Worm (Caenorhabditis elegans) whole organism, L1 larva: ENCODE data around the gene tnc-2.
"Not testable (repeated sequence)": the region's sequence is repeated elsewhere in the genome, so short reads cannot be mapped to it uniquely, and the experiment has no call there.

Experiments
- C04F5.9 ChIP-seq: sonication (generic microtip); optimal IDR thresholded peaks from 2 replicates; lab custom pipeline; 2016; ENCODE audit warnings: missing genetic modification characterization, missing compliant biosample characterization
- C16A3.4 ChIP-seq: fragments of 150-350 bp; optimal IDR thresholded peaks from 2 replicates; lab custom pipeline; 2014; ENCODE audit warnings: missing biosample characterization, missing genetic modification characterization
- C34B4.2 ChIP-seq: sonication (generic microtip); optimal IDR thresholded peaks from 2 replicates; lab custom pipeline; 2017; ENCODE audit warnings: mild to moderate bottlenecking, missing genetic modification characterization, missing compliant biosample characterization
- aha-1 ChIP-seq: fragments of 150-350 bp; optimal IDR thresholded peaks from 2 replicates; lab custom pipeline; 2014; ENCODE audit warnings: missing biosample characterization, missing genetic modification characterization
- ama-1 ChIP-seq: fragments of 150-350 bp; optimal IDR thresholded peaks from 2 replicates; lab custom pipeline; 2014
- ceh-82 ChIP-seq, 3 experiments: fragments of 150-350 bp in 1 of 3; sonication (generic microtip) in 2 of 3; optimal IDR thresholded peaks; 2 replicates each; lab custom pipeline; 2014 to 2017; ENCODE audit warnings: missing biosample characterization in 3 of 3, missing genetic modification characterization in 3 of 3
- ceh-88 ChIP-seq: fragments of 200-800 bp; sonication (Bioruptor generic); IDR thresholded peaks from 2 replicates; pipeline ENCODE4 v1.3.6; 2022; ENCODE audit warnings: missing genetic modification characterization, missing compliant biosample characterization
- dpl-1 ChIP-seq, 3 experiments: fragments of 150-350 bp in 2 of 3; sonication (generic microtip) in 1 of 3; optimal IDR thresholded peaks; 2 replicates each; lab custom pipeline; 2014 to 2017; ENCODE audit warnings: missing biosample characterization in 3 of 3, missing genetic modification characterization in 3 of 3, missing genetic modification reagents in 3 of 3
- dsc-1 ChIP-seq: sonication (generic microtip); optimal IDR thresholded peaks from 2 replicates; lab custom pipeline; 2016; ENCODE audit warnings: mild to moderate bottlenecking, missing genetic modification characterization, missing compliant biosample characterization
- efl-1 ChIP-seq, 4 experiments: fragments of 150-350 bp; optimal IDR thresholded peaks in 3 of 4; peaks in 1 of 4; 1 replicate in 1 of 4; 2 replicates in 3 of 4; lab custom pipeline; 2014; ENCODE audit warnings: missing biosample characterization in 2 of 4, missing genetic modification characterization in 2 of 4, missing genetic modification reagents in 2 of 4
- elt-2 ChIP-seq: sonication (generic microtip); optimal IDR thresholded peaks from 2 replicates; lab custom pipeline; 2016; ENCODE audit warnings: missing genetic modification characterization, mild to moderate bottlenecking, inconsistent platforms, missing compliant biosample characterization, missing genetic modification reagents
- elt-3 ChIP-seq, 6 experiments: fragments of 150-350 bp in 1 of 6; sonication (generic microtip); optimal IDR thresholded peaks; 2 replicates each; lab custom pipeline; 2017 to 2018; ENCODE audit warnings: missing biosample characterization in 6 of 6, missing genetic modification characterization in 6 of 6, inconsistent platforms in 1 of 6
- fkh-10 ChIP-seq: sonication (generic microtip); optimal IDR thresholded peaks from 2 replicates; lab custom pipeline; 2017; ENCODE audit warnings: missing biosample characterization, missing genetic modification reagents, missing genetic modification characterization
- hlh-17 ChIP-seq: fragments of 200-800 bp; sonication (Bioruptor generic); optimal IDR thresholded peaks from 2 replicates; lab custom pipeline; 2018; ENCODE audit warnings: missing genetic modification characterization, mild to moderate bottlenecking, missing compliant biosample characterization, moderate library complexity, borderline replicate concordance
- hlh-4 ChIP-seq: sonication (generic microtip); optimal IDR thresholded peaks from 2 replicates; lab custom pipeline; 2016; ENCODE audit warnings: mild to moderate bottlenecking, missing genetic modification characterization, missing compliant biosample characterization
- jun-1 ChIP-seq: fragments of 150-350 bp; optimal IDR thresholded peaks from 2 replicates; lab custom pipeline; 2014; ENCODE audit warnings: missing biosample characterization, missing genetic modification reagents, missing genetic modification characterization
- lin-13 ChIP-seq: fragments of 150-350 bp; optimal IDR thresholded peaks from 2 replicates; lab custom pipeline; 2014; ENCODE audit warnings: missing biosample characterization, missing genetic modification reagents, missing genetic modification characterization
- lin-35 ChIP-seq, 2 experiments: fragments of 150-350 bp; optimal IDR thresholded peaks; 2 replicates each; lab custom pipeline; 2014; ENCODE audit warnings: missing biosample characterization in 2 of 2, missing genetic modification characterization in 2 of 2, missing genetic modification reagents in 2 of 2
- mef-2 ChIP-seq: fragments of 150-350 bp; optimal IDR thresholded peaks from 2 replicates; lab custom pipeline; 2014; ENCODE audit warnings: missing biosample characterization, missing genetic modification characterization
- mep-1 ChIP-seq: fragments of 150-350 bp; optimal IDR thresholded peaks from 2 replicates; lab custom pipeline; 2014; ENCODE audit warnings: missing biosample characterization, missing genetic modification characterization
- nhr-12 ChIP-seq: sonication (generic microtip); optimal IDR thresholded peaks from 2 replicates; lab custom pipeline; 2017; ENCODE audit warnings: missing biosample characterization, missing genetic modification characterization
- nhr-47 ChIP-seq: sonication (generic microtip); optimal IDR thresholded peaks from 2 replicates; lab custom pipeline; 2016; ENCODE audit warnings: mild to moderate bottlenecking, missing genetic modification characterization, moderate library complexity, missing compliant biosample characterization
- nhr-85 ChIP-seq: sonication (generic microtip); peaks from one replicate; lab custom pipeline; 2016; ENCODE audit warnings: missing genetic modification characterization, inconsistent platforms, missing compliant biosample characterization
- pax-3 ChIP-seq: fragments of 200-800 bp; sonication (Bioruptor generic); optimal IDR thresholded peaks from 2 replicates; lab custom pipeline; 2018; ENCODE audit warnings: mild to moderate bottlenecking, missing genetic modification characterization, moderate library complexity, missing compliant biosample characterization
- pqm-1 ChIP-seq: sonication (generic microtip); optimal IDR thresholded peaks from 3 replicates; lab custom pipeline; 2017; ENCODE audit warnings: missing biosample characterization, missing genetic modification characterization
- rnt-1 ChIP-seq: sonication (generic microtip); optimal IDR thresholded peaks from 2 replicates; lab custom pipeline; 2016; ENCODE audit warnings: mild to moderate bottlenecking, missing genetic modification characterization, moderate library complexity, missing compliant biosample characterization
- snpc-4 ChIP-seq: fragments of 150-350 bp; optimal IDR thresholded peaks from 2 replicates; lab custom pipeline; 2014; ENCODE audit warnings: missing biosample characterization, missing genetic modification characterization
- snu-23 ChIP-seq: sonication (generic microtip); optimal IDR thresholded peaks from 2 replicates; lab custom pipeline; 2016; ENCODE audit warnings: missing genetic modification characterization, missing compliant biosample characterization
- sup-37 ChIP-seq: fragments of 200-800 bp; sonication (Bioruptor generic); optimal IDR thresholded peaks from 2 replicates; lab custom pipeline; 2018; ENCODE audit warnings: mild to moderate bottlenecking, missing genetic modification characterization, missing compliant biosample characterization
- swsn-7 ChIP-seq: sonication (generic microtip); optimal IDR thresholded peaks from 2 replicates; lab custom pipeline; 2016; ENCODE audit warnings: missing genetic modification characterization, missing compliant biosample characterization
- unc-30 ChIP-seq: sonication (generic microtip); optimal IDR thresholded peaks from 2 replicates; lab custom pipeline; 2017; ENCODE audit warnings: missing biosample characterization, missing genetic modification characterization
- unc-62 ChIP-seq: fragments of 150-350 bp; optimal IDR thresholded peaks from 2 replicates; lab custom pipeline; 2014; ENCODE audit warnings: missing biosample characterization, missing genetic modification reagents, missing genetic modification characterization
- vab-15 ChIP-seq: sonication (generic microtip); optimal IDR thresholded peaks from 2 replicates; lab custom pipeline; 2017; ENCODE audit warnings: missing genotype, mild to moderate bottlenecking, missing genetic modification characterization, missing compliant biosample characterization

tnc-2 gene

DNA sequence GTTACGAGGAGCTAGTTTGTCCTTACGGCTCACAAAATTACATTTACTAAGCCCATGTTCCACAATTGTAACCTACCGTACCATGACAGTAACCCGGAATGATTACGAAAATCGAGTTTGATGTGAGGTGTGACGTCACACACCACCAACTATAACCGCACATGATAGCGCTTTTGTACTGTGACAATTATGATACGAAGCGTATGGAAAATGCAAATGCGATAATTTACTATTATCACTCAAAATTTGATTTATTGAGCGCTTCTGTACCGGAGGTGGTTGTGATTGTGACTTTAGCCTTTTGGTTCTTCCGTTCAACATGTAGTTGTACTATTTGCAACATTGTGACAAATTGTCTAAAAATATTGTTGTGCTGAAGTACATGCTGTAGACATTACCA lies 19.0 kb downstream of the tnc-2 start:
- no peak for TF ChIP-seq aha-1
- TF ChIP-seq efl-1 (optimal IDR thresholded peaks at IDR 0.05; lab: Kevin White, UChicago): no peak
- peak in 1 of 2 experiments; percentile 86 for TF ChIP-seq efl-1 (GFP tag; optimal IDR thresholded peaks at IDR 0.05 in 1 of 2; lab: Kevin White, UChicago)
- TF ChIP-seq unc-62: no peak
- TF ChIP-seq elt-2 (tag; lab: Kevin White, UChicago): peak; percentile 46
- no peak for TF ChIP-seq pax-3 (tag; lab: Kevin White, UChicago)

DNA sequence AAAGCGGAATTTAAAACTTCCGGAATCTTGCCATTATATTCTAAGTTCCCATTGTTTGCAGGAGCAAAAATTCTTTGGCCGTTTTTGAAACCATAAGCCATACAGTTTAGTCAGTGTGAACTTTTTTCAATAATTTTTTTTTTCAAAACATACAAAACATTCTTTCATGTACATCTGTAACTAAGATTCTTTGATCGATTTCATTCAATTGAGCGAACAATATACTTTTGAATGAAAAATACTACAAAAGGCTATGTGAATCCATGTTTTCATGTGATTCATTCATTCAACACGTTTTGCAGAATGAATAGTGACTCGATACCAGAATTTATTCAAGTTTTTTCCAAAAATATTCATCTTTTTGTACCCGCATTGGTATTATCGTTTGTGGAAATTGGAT lies 20.1 kb downstream of the tnc-2 start, which contains the start of gene ZK666.15:
Gene ZK666.15 (plus strand): TSS at position 301 of the 400 bp plus-strand sequence.
- TF ChIP-seq swsn-7 (tag; lab: Kevin White, UChicago) (no peak), unc-30 (tag; lab: Kevin White, UChicago) (no peak), C04F5.9 (tag; lab: Kevin White, UChicago) (no peak), ceh-88 (GFP tag; lab: Robert Waterston, UW) (no peak), pax-3 (tag; lab: Kevin White, UChicago) (no peak), nhr-85 (no peak), nhr-47 (tag; lab: Kevin White, UChicago) (no peak), C16A3.4 (tag; lab: Kevin White, UChicago) (no peak), mef-2 (tag; lab: Kevin White, UChicago) (no peak), jun-1 (tag; lab: Kevin White, UChicago) (no peak), hlh-17 (GFP tag; lab: Kevin White, UChicago) (no peak), snu-23 (GFP tag; lab: Kevin White, UChicago) (no peak)

DNA sequence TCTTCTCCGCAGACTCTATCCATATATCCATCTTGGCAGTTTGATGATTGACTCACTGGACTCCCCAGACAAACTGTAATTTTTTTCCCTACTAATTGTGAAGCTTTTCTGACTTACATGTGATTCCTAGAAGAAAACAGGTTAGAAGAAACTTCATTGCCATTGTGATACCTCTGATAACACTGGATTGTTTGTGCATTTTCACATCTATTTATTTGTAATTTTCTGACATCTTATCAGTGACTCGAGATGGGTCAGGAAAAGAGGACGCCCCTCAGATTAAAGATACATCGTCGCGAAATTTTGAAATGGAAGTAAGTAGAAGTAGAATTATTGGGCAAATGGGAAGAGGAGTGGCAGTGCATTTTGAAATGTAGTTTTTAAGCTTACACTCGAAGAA lies 23.7 kb downstream of the tnc-2 start, which contains the start of gene clec-61:
Gene clec-61 (minus strand): TSS at position 209 of the 400 bp plus-strand sequence.
- TF ChIP-seq dpl-1 (GFP tag; optimal IDR thresholded peaks at IDR 0.05; lab: Kevin White, UChicago) (no peak), elt-2 (tag; lab: Kevin White, UChicago) (peak; percentile 13)

DNA sequence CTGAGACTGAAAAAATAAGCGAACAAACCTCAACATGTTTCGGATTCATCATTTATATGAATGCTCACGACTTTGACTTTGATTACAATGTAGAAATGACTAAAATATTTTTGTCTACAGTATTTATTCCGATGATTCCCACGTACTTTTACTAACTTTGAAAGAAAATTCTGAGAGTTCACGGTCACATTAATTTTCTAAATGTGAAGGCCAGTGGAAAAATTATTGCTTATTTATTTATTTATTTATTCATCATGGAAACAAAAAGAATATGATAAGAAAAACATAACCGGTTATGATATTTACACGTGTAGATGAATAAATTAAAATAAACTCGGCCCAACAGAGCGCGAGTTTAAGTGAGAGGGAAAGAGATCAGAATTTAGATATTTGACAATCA lies 26.4 kb downstream of the tnc-2 start, which contains the start of gene ZK666.8:
Gene ZK666.8 (minus strand): TSS at position 101 of the 400 bp plus-strand sequence.
- not testable (repeated sequence) for TF ChIP-seq nhr-12 (tag; lab: Kevin White, UChicago); pax-3 (tag; lab: Kevin White, UChicago); lin-13 (GFP tag; lab: Kevin White, UChicago)

DNA sequence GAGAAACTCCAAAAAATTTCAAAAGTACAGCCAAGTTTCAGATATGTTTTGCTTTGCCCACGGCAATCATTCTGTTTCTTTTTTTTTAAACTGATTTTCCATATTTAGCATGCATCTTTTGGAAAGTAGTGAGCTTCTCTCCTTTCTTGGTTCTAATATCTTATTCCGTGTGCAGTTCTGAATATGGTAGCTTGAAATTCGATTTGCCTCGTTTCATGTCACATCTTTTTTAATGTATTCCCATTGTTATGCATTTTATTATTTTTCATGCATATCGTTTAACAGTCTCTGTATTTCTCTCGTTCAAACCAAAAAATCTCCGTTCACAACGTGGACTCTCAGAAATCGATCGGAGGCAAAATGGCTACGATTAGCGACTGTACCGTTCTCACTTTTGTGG lies 27.8 kb downstream of the tnc-2 start, which contains the start of gene ZK666.14:
Gene ZK666.14 (plus strand): TSS at position 301 of the 400 bp plus-strand sequence.
- no peak for TF ChIP-seq C34B4.2 (tag; lab: Kevin White, UChicago)
- no peak for TF ChIP-seq sup-37 (GFP tag; lab: Kevin White, UChicago)
- no peak for TF ChIP-seq fkh-10
- no peak for TF ChIP-seq unc-30 (tag; lab: Kevin White, UChicago)
- no peak for TF ChIP-seq pqm-1 (tag; lab: Kevin White, UChicago)
- no peak for TF ChIP-seq lin-35 (GFP tag; optimal IDR thresholded peaks at IDR 0.05; lab: Kevin White, UChicago)
- TF ChIP-seq ceh-82 (tag; optimal IDR thresholded peaks at IDR 0.05; lab: Kevin White, UChicago): no peak
- no peak for TF ChIP-seq elt-3 (tag; optimal IDR thresholded peaks at IDR 0.05; lab: Kevin White, UChicago)
- TF ChIP-seq rnt-1: no peak
- no peak for TF ChIP-seq mep-1 (tag; lab: Kevin White, UChicago)
- TF ChIP-seq ama-1 (lab: Kevin White, UChicago): no peak
- no peak for TF ChIP-seq dsc-1 (tag; lab: Kevin White, UChicago)
- TF ChIP-seq vab-15: no peak
- TF ChIP-seq snpc-4 (tag; lab: Kevin White, UChicago): no peak
- no peak for TF ChIP-seq hlh-4
